Worm (Caenorhabditis elegans) whole organism, L1 larva: ENCODE data around the gene attf-3.
A peak's percentile ranks its signal among the peaks of the same experiment; 100 is the strongest.

Experiments used
- C04F5.9 ChIP-seq: sonication (generic microtip); optimal IDR thresholded peaks from 2 replicates; lab custom pipeline; 2016; ENCODE audit warnings: missing genetic modification characterization, missing compliant biosample characterization
- C34B4.2 ChIP-seq: sonication (generic microtip); optimal IDR thresholded peaks from 2 replicates; lab custom pipeline; 2017; ENCODE audit warnings: mild to moderate bottlenecking, missing genetic modification characterization, missing compliant biosample characterization
- F16B12.6 ChIP-seq: fragments of 150-350 bp; optimal IDR thresholded peaks from 2 replicates; lab custom pipeline; 2014; ENCODE audit warnings: missing biosample characterization, missing genetic modification characterization
- aha-1 ChIP-seq: fragments of 150-350 bp; optimal IDR thresholded peaks from 2 replicates; lab custom pipeline; 2014; ENCODE audit warnings: missing biosample characterization, missing genetic modification characterization
- alr-1 ChIP-seq: fragments of 200-800 bp; sonication (Bioruptor generic); optimal IDR thresholded peaks from 2 replicates; lab custom pipeline; 2018; ENCODE audit warnings: borderline replicate concordance, mild to moderate bottlenecking, missing genetic modification characterization, missing compliant biosample characterization
- aly-2 ChIP-seq: fragments of 150-350 bp; optimal IDR thresholded peaks from 2 replicates; lab custom pipeline; 2014; ENCODE audit warnings: missing biosample characterization, missing genetic modification characterization
- ama-1 ChIP-seq: fragments of 150-350 bp; optimal IDR thresholded peaks from 2 replicates; lab custom pipeline; 2014
- blmp-1 ChIP-seq: fragments of 150-350 bp; optimal IDR thresholded peaks from 2 replicates; lab custom pipeline; 2014; ENCODE audit warnings: missing biosample characterization, missing genetic modification characterization
- ceh-63 ChIP-seq: fragments of 200-800 bp; sonication (Bioruptor generic); optimal IDR thresholded peaks from 2 replicates; lab custom pipeline; 2018; ENCODE audit warnings: mild to moderate bottlenecking, missing genetic modification characterization, missing compliant biosample characterization
- ceh-88 ChIP-seq: fragments of 200-800 bp; sonication (Bioruptor generic); IDR thresholded peaks from 2 replicates; pipeline ENCODE4 v1.3.6; 2022; ENCODE audit warnings: missing genetic modification characterization, missing compliant biosample characterization
- efl-1 ChIP-seq, 4 experiments: fragments of 150-350 bp; optimal IDR thresholded peaks in 3 of 4; peaks in 1 of 4; 1 replicate in 1 of 4; 2 replicates in 3 of 4; lab custom pipeline; 2014; ENCODE audit warnings: missing biosample characterization in 2 of 4, missing genetic modification characterization in 2 of 4, missing genetic modification reagents in 2 of 4
- egl-13 ChIP-seq: sonication (generic microtip); optimal IDR thresholded peaks from 2 replicates; lab custom pipeline; 2016; ENCODE audit warnings: missing genotype, missing genetic modification reagents, missing genetic modification characterization, missing compliant biosample characterization
- elt-2 ChIP-seq: sonication (generic microtip); optimal IDR thresholded peaks from 2 replicates; lab custom pipeline; 2016; ENCODE audit warnings: missing genetic modification characterization, mild to moderate bottlenecking, inconsistent platforms, missing compliant biosample characterization, missing genetic modification reagents
- elt-3 ChIP-seq, 6 experiments: fragments of 150-350 bp in 1 of 6; sonication (generic microtip); optimal IDR thresholded peaks; 2 replicates each; lab custom pipeline; 2017 to 2018; ENCODE audit warnings: missing biosample characterization in 6 of 6, missing genetic modification characterization in 6 of 6, inconsistent platforms in 1 of 6
- fkh-4 ChIP-seq: sonication (generic microtip); optimal IDR thresholded peaks from 2 replicates; lab custom pipeline; 2016; ENCODE audit warnings: missing compliant biosample characterization, missing genetic modification characterization, borderline replicate concordance
- fkh-8 ChIP-seq: sonication (generic microtip); optimal IDR thresholded peaks from 2 replicates; lab custom pipeline; 2016; ENCODE audit warnings: mild to moderate bottlenecking, missing genetic modification characterization, missing compliant biosample characterization
- hlh-17 ChIP-seq: fragments of 200-800 bp; sonication (Bioruptor generic); optimal IDR thresholded peaks from 2 replicates; lab custom pipeline; 2018; ENCODE audit warnings: missing genetic modification characterization, mild to moderate bottlenecking, missing compliant biosample characterization, moderate library complexity, borderline replicate concordance
- hlh-4 ChIP-seq: sonication (generic microtip); optimal IDR thresholded peaks from 2 replicates; lab custom pipeline; 2016; ENCODE audit warnings: mild to moderate bottlenecking, missing genetic modification characterization, missing compliant biosample characterization
- isw-1 ChIP-seq: fragments of 200-800 bp; sonication (Bioruptor generic); IDR thresholded peaks from 2 replicates; pipeline ENCODE4 v1.3.6; 2022; ENCODE audit warnings: missing genetic modification characterization, missing compliant biosample characterization
- jun-1 ChIP-seq: fragments of 150-350 bp; optimal IDR thresholded peaks from 2 replicates; lab custom pipeline; 2014; ENCODE audit warnings: missing biosample characterization, missing genetic modification reagents, missing genetic modification characterization
- lin-15B ChIP-seq: fragments of 150-350 bp; sonication (generic microtip); optimal IDR thresholded peaks from 3 replicates; lab custom pipeline; 2014; ENCODE audit warnings: missing biosample characterization, missing genetic modification characterization
- lir-3 ChIP-seq: sonication (generic microtip); optimal IDR thresholded peaks from 2 replicates; lab custom pipeline; 2016; ENCODE audit warnings: mild to moderate bottlenecking, missing genetic modification characterization, moderate library complexity, missing compliant biosample characterization; ENCODE audit not compliant: poor library complexity
- lsy-2 ChIP-seq, 2 experiments: fragments of 150-350 bp; optimal IDR thresholded peaks; 2 replicates each; lab custom pipeline; 2014; ENCODE audit warnings: missing biosample characterization in 2 of 2, missing genetic modification characterization in 2 of 2
- mdl-1 ChIP-seq, 2 experiments: fragments of 150-350 bp; optimal IDR thresholded peaks; 2 replicates each; lab custom pipeline; 2014 to 2017; ENCODE audit warnings: missing biosample characterization in 2 of 2, missing genetic modification characterization in 2 of 2, inconsistent platforms in 1 of 2
- mep-1 ChIP-seq: fragments of 150-350 bp; optimal IDR thresholded peaks from 2 replicates; lab custom pipeline; 2014; ENCODE audit warnings: missing biosample characterization, missing genetic modification characterization
- nhr-12 ChIP-seq: sonication (generic microtip); optimal IDR thresholded peaks from 2 replicates; lab custom pipeline; 2017; ENCODE audit warnings: missing biosample characterization, missing genetic modification characterization
- nhr-19 ChIP-seq: fragments of 200-800 bp; sonication (Bioruptor generic); conservative IDR thresholded peaks from 2 replicates; pipeline ENCODE4 v1.3.6; 2022; ENCODE audit warnings: missing genetic modification characterization, missing compliant biosample characterization
- nhr-20 ChIP-seq: sonication (generic microtip); optimal IDR thresholded peaks from 2 replicates; lab custom pipeline; 2016; ENCODE audit warnings: mild to moderate bottlenecking, missing genetic modification characterization, missing compliant biosample characterization
- nhr-237 ChIP-seq: fragments of 150-350 bp; optimal IDR thresholded peaks from 2 replicates; lab custom pipeline; 2014; ENCODE audit warnings: missing biosample characterization, missing genetic modification characterization
- nhr-28 ChIP-seq: fragments of 150-350 bp; optimal IDR thresholded peaks from 2 replicates; lab custom pipeline; 2014; ENCODE audit warnings: missing biosample characterization, missing genetic modification characterization
- nhr-71 ChIP-seq: sonication (generic microtip); optimal IDR thresholded peaks from 2 replicates; lab custom pipeline; 2016; ENCODE audit warnings: mild to moderate bottlenecking, missing genetic modification characterization, moderate library complexity, missing compliant biosample characterization
- nhr-76 ChIP-seq: sonication (generic microtip); optimal IDR thresholded peaks from 2 replicates; lab custom pipeline; 2017; ENCODE audit warnings: missing biosample characterization, missing genetic modification characterization
- nhr-77 ChIP-seq: fragments of 150-350 bp; optimal IDR thresholded peaks from 2 replicates; lab custom pipeline; 2014; ENCODE audit warnings: missing biosample characterization, missing genetic modification characterization
- nhr-84 ChIP-seq: sonication (generic microtip); optimal IDR thresholded peaks from 2 replicates; lab custom pipeline; 2017; ENCODE audit warnings: missing biosample characterization, missing genetic modification characterization
- nhr-85 ChIP-seq: sonication (generic microtip); peaks from one replicate; lab custom pipeline; 2016; ENCODE audit warnings: missing genetic modification characterization, inconsistent platforms, missing compliant biosample characterization
- pag-3 ChIP-seq: sonication (generic microtip); optimal IDR thresholded peaks from 2 replicates; lab custom pipeline; 2017; ENCODE audit warnings: missing genetic modification characterization, mild to moderate bottlenecking, missing compliant biosample characterization, antibody characterized with exemption, borderline replicate concordance; ENCODE audit not compliant: insufficient read depth
- pax-3 ChIP-seq: fragments of 200-800 bp; sonication (Bioruptor generic); optimal IDR thresholded peaks from 2 replicates; lab custom pipeline; 2018; ENCODE audit warnings: mild to moderate bottlenecking, missing genetic modification characterization, moderate library complexity, missing compliant biosample characterization
- skn-1 ChIP-seq: fragments of 150-350 bp; optimal IDR thresholded peaks from 2 replicates; lab custom pipeline; 2014; ENCODE audit warnings: missing biosample characterization, missing genetic modification characterization
- snpc-4 ChIP-seq: fragments of 150-350 bp; optimal IDR thresholded peaks from 2 replicates; lab custom pipeline; 2014; ENCODE audit warnings: missing biosample characterization, missing genetic modification characterization
- sptf-1 ChIP-seq: fragments of 150-350 bp; optimal IDR thresholded peaks from 2 replicates; lab custom pipeline; 2014; ENCODE audit warnings: missing biosample characterization, missing genetic modification characterization
- tbx-2 ChIP-seq: sonication (generic microtip); optimal IDR thresholded peaks from 2 replicates; lab custom pipeline; 2016; ENCODE audit warnings: missing genetic modification characterization, missing compliant biosample characterization
- tlp-1 ChIP-seq: fragments of 150-350 bp; optimal IDR thresholded peaks from 2 replicates; lab custom pipeline; 2014; ENCODE audit warnings: missing biosample characterization, missing genetic modification characterization
- unc-130 ChIP-seq: fragments of 150-350 bp; optimal IDR thresholded peaks from 2 replicates; lab custom pipeline; 2017; ENCODE audit warnings: missing biosample characterization, missing genetic modification characterization, inconsistent platforms
- vab-15 ChIP-seq: sonication (generic microtip); optimal IDR thresholded peaks from 2 replicates; lab custom pipeline; 2017; ENCODE audit warnings: missing genotype, mild to moderate bottlenecking, missing genetic modification characterization, missing compliant biosample characterization
- xbp-1 ChIP-seq: sonication (generic microtip); optimal IDR thresholded peaks from 2 replicates; lab custom pipeline; 2016; ENCODE audit warnings: missing genetic modification characterization, missing compliant biosample characterization
- zag-1 ChIP-seq: fragments of 150-350 bp; optimal IDR thresholded peaks from 2 replicates; lab custom pipeline; 2014; ENCODE audit warnings: missing biosample characterization, missing genetic modification characterization
- zip-4 ChIP-seq: fragments of 200-800 bp; sonication (Bioruptor generic); optimal IDR thresholded peaks from 2 replicates; lab custom pipeline; 2018; ENCODE audit warnings: mild to moderate bottlenecking, missing genetic modification characterization, moderate library complexity, missing compliant biosample characterization
- ztf-4 ChIP-seq: fragments of 150-350 bp; optimal IDR thresholded peaks from 2 replicates; lab custom pipeline; 2014; ENCODE audit warnings: missing biosample characterization, missing genetic modification characterization

The attf-3 gene

DNA sequence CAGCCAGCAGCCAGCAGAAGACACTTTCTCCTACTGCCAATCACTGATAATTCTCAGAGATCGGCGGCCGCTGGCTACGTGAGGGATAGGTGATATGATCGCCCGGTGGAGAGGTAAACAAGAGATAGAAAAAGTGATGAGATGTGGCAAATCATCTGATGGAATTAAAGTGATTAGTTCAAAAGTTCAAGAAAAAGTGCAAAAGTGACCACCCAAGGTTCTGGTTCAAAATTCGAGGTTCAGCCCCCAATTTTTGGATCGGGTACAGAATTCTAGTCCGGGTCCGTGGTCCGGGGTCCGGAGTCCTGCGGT lies 20.6 kb downstream of the attf-3 start (continued):
- TF ChIP-seq fkh-4 (tag; lab: Kevin White, UChicago): no peak
- no peak for TF ChIP-seq isw-1 (GFP tag; lab: Robert Waterston, UW)
- TF ChIP-seq ama-1 (lab: Kevin White, UChicago): no peak
- peak; percentile 60 for TF ChIP-seq nhr-71 (tag; lab: Kevin White, UChicago)
- TF ChIP-seq hlh-17 (GFP tag; lab: Kevin White, UChicago): no peak
- no peak for TF ChIP-seq mep-1 (tag; lab: Kevin White, UChicago)
- no peak for TF ChIP-seq lin-15B
- TF ChIP-seq aha-1 (tag; lab: Kevin White, UChicago): no peak
- no peak for TF ChIP-seq elt-2
- no peak for TF ChIP-seq fkh-8 (tag; lab: Kevin White, UChicago)
- TF ChIP-seq ceh-88 (GFP tag; lab: Robert Waterston, UW): no peak
- no peak for TF ChIP-seq aly-2
- TF ChIP-seq nhr-76 (tag; lab: Kevin White, UChicago): no peak
- no peak for TF ChIP-seq nhr-85 (tag; lab: Kevin White, UChicago)
- no peak for TF ChIP-seq vab-15 (tag; lab: Kevin White, UChicago)
- no peak for TF ChIP-seq skn-1 (tag; lab: Kevin White, UChicago)
- TF ChIP-seq pax-3 (tag; lab: Kevin White, UChicago): no peak
- TF ChIP-seq tlp-1 (tag; lab: Kevin White, UChicago): no peak
- TF ChIP-seq jun-1 (tag; lab: Kevin White, UChicago): no peak
- TF ChIP-seq F16B12.6 (tag; lab: Kevin White, UChicago): no peak
- TF ChIP-seq pag-3 (tag; lab: Kevin White, UChicago): peak; percentile 54
- TF ChIP-seq egl-13 (tag; lab: Kevin White, UChicago): no peak
- no peak for TF ChIP-seq efl-1 (optimal IDR thresholded peaks at IDR 0.05; lab: Kevin White, UChicago)
- no peak for TF ChIP-seq efl-1 (GFP tag; optimal IDR thresholded peaks at IDR 0.05 in 1 of 2; lab: Kevin White, UChicago)
- TF ChIP-seq nhr-84 (tag; lab: Kevin White, UChicago): no peak
- no peak for TF ChIP-seq tbx-2 (tag; lab: Kevin White, UChicago)
- TF ChIP-seq xbp-1 (tag; lab: Kevin White, UChicago): no peak
- TF ChIP-seq alr-1 (tag; lab: Kevin White, UChicago): no peak
- no peak for TF ChIP-seq nhr-12 (tag; lab: Kevin White, UChicago)
- TF ChIP-seq C04F5.9: no peak
- TF ChIP-seq nhr-237: no peak
- no peak for TF ChIP-seq snpc-4 (tag; lab: Kevin White, UChicago)
- no peak for TF ChIP-seq ceh-63
- peak; percentile 13; the same call in 1 of the 2 replicates for TF ChIP-seq nhr-19 (GFP tag; lab: Robert Waterston, UW)
- no peak for TF ChIP-seq mdl-1 (tag; optimal IDR thresholded peaks at IDR 0.05; lab: Kevin White, UChicago)
- TF ChIP-seq nhr-20 (tag; lab: Kevin White, UChicago): peak; percentile 15
- TF ChIP-seq lsy-2 (tag; optimal IDR thresholded peaks at IDR 0.05; lab: Kevin White, UChicago): peak; percentile 13 to 23
- TF ChIP-seq nhr-77 (tag; lab: Kevin White, UChicago): no peak
- TF ChIP-seq ztf-4 (tag; lab: Kevin White, UChicago): no peak
- no peak for TF ChIP-seq zip-4 (GFP tag; lab: Kevin White, UChicago)
- no peak for TF ChIP-seq lir-3 (tag; lab: Kevin White, UChicago)
- no peak for TF ChIP-seq sptf-1 (tag; lab: Kevin White, UChicago)
- TF ChIP-seq blmp-1 (tag; lab: Kevin White, UChicago): peak; percentile 89
- TF ChIP-seq elt-3 (tag; optimal IDR thresholded peaks at IDR 0.05; lab: Kevin White, UChicago): peak in 2 of 6 experiments; percentile 54 to 79
- no peak for TF ChIP-seq C34B4.2 (tag; lab: Kevin White, UChicago)
- TF ChIP-seq nhr-28: no peak
- no peak for TF ChIP-seq unc-130 (tag; lab: Kevin White, UChicago)
- TF ChIP-seq zag-1 (tag; lab: Kevin White, UChicago): no peak
- no peak for TF ChIP-seq hlh-4 (tag; lab: Kevin White, UChicago)
